Worm (Caenorhabditis elegans) whole organism, late embryonic: ENCODE results near the gene msp-55.

ENCODE experiments used
- F13H6.1 ChIP-seq: sonication (generic microtip); optimal IDR thresholded peaks from 2 replicates; lab custom pipeline; 2016; ENCODE audit warnings: missing genetic modification characterization, missing compliant biosample characterization
- K02D7.2 ChIP-seq: sonication (generic microtip); optimal IDR thresholded peaks from 2 replicates; lab custom pipeline; 2017; ENCODE audit warnings: mild to moderate bottlenecking, missing genetic modification characterization, missing compliant biosample characterization
- Y22D7AL.16 ChIP-seq: sonication (generic microtip); optimal IDR thresholded peaks from 2 replicates; lab custom pipeline; 2016; ENCODE audit warnings: missing genetic modification characterization, missing compliant biosample characterization
- ahr-1 ChIP-seq: sonication (generic microtip); optimal IDR thresholded peaks from 2 replicates; lab custom pipeline; 2016; ENCODE audit warnings: missing genetic modification characterization, missing compliant biosample characterization
- ama-1 ChIP-seq: fragments of 150-350 bp; optimal IDR thresholded peaks from 2 replicates; lab custom pipeline; 2014
- ceh-2 ChIP-seq: sonication (generic microtip); optimal IDR thresholded peaks from 2 replicates; lab custom pipeline; 2016; ENCODE audit warnings: missing genotype, missing genetic modification characterization, missing compliant biosample characterization
- ceh-24 ChIP-seq: sonication (generic microtip); optimal IDR thresholded peaks from 2 replicates; lab custom pipeline; 2016; ENCODE audit warnings: mild to moderate bottlenecking, missing genetic modification characterization, missing compliant biosample characterization
- ceh-30 ChIP-seq: fragments of 150-350 bp; optimal IDR thresholded peaks from 2 replicates; lab custom pipeline; 2014; ENCODE audit warnings: missing biosample characterization, missing genetic modification characterization
- ceh-31 ChIP-seq: sonication (generic microtip); optimal IDR thresholded peaks from 2 replicates; lab custom pipeline; 2016; ENCODE audit warnings: missing genetic modification characterization, missing compliant biosample characterization
- che-1 ChIP-seq: sonication (generic microtip); optimal IDR thresholded peaks from 2 replicates; lab custom pipeline; 2016; ENCODE audit warnings: mild to moderate bottlenecking, missing genetic modification characterization, missing compliant biosample characterization
- dmd-4 ChIP-seq: sonication (generic microtip); optimal IDR thresholded peaks from 2 replicates; lab custom pipeline; 2016; ENCODE audit warnings: borderline replicate concordance, missing genetic modification characterization, missing compliant biosample characterization
- dve-1 ChIP-seq: sonication (generic microtip); optimal IDR thresholded peaks from 2 replicates; lab custom pipeline; 2017; ENCODE audit warnings: antibody characterized with exemption, mild to moderate bottlenecking, missing genetic modification characterization, missing compliant biosample characterization
- elt-4 ChIP-seq: sonication (generic microtip); optimal IDR thresholded peaks from 2 replicates; lab custom pipeline; 2016; ENCODE audit warnings: missing genetic modification characterization, missing compliant biosample characterization
- fkh-6 ChIP-seq: sonication (generic microtip); optimal IDR thresholded peaks from 2 replicates; lab custom pipeline; 2016; ENCODE audit warnings: missing genetic modification characterization, missing compliant biosample characterization
- gmeb-2 ChIP-seq: sonication (generic microtip); optimal IDR thresholded peaks from 2 replicates; lab custom pipeline; 2016; ENCODE audit warnings: missing genetic modification characterization, inconsistent platforms, missing compliant biosample characterization
- hlh-30 ChIP-seq: sonication (generic microtip); optimal IDR thresholded peaks from 2 replicates; lab custom pipeline; 2017; ENCODE audit warnings: antibody characterized with exemption, missing genetic modification characterization, missing compliant biosample characterization; ENCODE audit not compliant: insufficient read depth
- hlh-8 ChIP-seq: sonication (generic microtip); optimal IDR thresholded peaks from 2 replicates; lab custom pipeline; 2016; ENCODE audit warnings: missing genotype, missing genetic modification characterization, missing compliant biosample characterization
- lim-6 ChIP-seq: sonication (generic microtip); optimal IDR thresholded peaks from 2 replicates; lab custom pipeline; 2016; ENCODE audit warnings: missing genetic modification characterization, missing compliant biosample characterization
- nfya-1 ChIP-seq: sonication (generic microtip); optimal IDR thresholded peaks from 2 replicates; lab custom pipeline; 2017; ENCODE audit warnings: missing genetic modification characterization, mild to moderate bottlenecking, missing compliant biosample characterization, antibody characterized with exemption, moderate library complexity
- nhr-232 ChIP-seq: sonication (generic microtip); optimal IDR thresholded peaks from 2 replicates; lab custom pipeline; 2016; ENCODE audit warnings: missing genetic modification characterization, missing compliant biosample characterization
- npax-4 ChIP-seq: sonication (generic microtip); optimal IDR thresholded peaks from 2 replicates; lab custom pipeline; 2016; ENCODE audit warnings: missing genetic modification characterization, missing compliant biosample characterization
- pat-9 ChIP-seq: fragments of 200-800 bp; sonication (Bioruptor generic); optimal IDR thresholded peaks from 2 replicates; lab custom pipeline; 2018; ENCODE audit warnings: mild to moderate bottlenecking, missing genetic modification characterization, moderate library complexity, missing compliant biosample characterization
- pax-1 ChIP-seq: fragments of 150-350 bp; optimal IDR thresholded peaks from 2 replicates; lab custom pipeline; 2014; ENCODE audit warnings: missing biosample characterization, missing genetic modification characterization
- pqm-1 ChIP-seq: sonication (generic microtip); optimal IDR thresholded peaks from 2 replicates; lab custom pipeline; 2016; ENCODE audit warnings: missing genetic modification characterization, missing compliant biosample characterization
- pros-1 ChIP-seq: fragments of 150-350 bp; optimal IDR thresholded peaks from 2 replicates; lab custom pipeline; 2014; ENCODE audit warnings: missing biosample characterization, missing genetic modification reagents, missing genetic modification characterization
- ref-2 ChIP-seq: sonication (generic microtip); optimal IDR thresholded peaks from 2 replicates; lab custom pipeline; 2016; ENCODE audit warnings: missing genetic modification characterization, missing compliant biosample characterization
- sdc-2 ChIP-seq: sonication (generic microtip); optimal IDR thresholded peaks from 2 replicates; lab custom pipeline; 2016; ENCODE audit warnings: missing genotype, missing genetic modification characterization, missing compliant biosample characterization
- syd-9 ChIP-seq: sonication (generic microtip); optimal IDR thresholded peaks from 2 replicates; lab custom pipeline; 2016; ENCODE audit warnings: mild to moderate bottlenecking, missing genetic modification characterization, moderate library complexity, missing compliant biosample characterization
- tbx-2 ChIP-seq: sonication (generic microtip); optimal IDR thresholded peaks from 2 replicates; lab custom pipeline; 2016; ENCODE audit warnings: missing genetic modification characterization, missing compliant biosample characterization
- tbx-7 ChIP-seq: sonication (generic microtip); optimal IDR thresholded peaks from 2 replicates; lab custom pipeline; 2016; ENCODE audit warnings: missing genotype, missing genetic modification characterization, missing compliant biosample characterization
- ttx-3 ChIP-seq: sonication (generic microtip); optimal IDR thresholded peaks from 2 replicates; lab custom pipeline; 2016; ENCODE audit warnings: missing genetic modification reagents, missing genetic modification characterization, missing compliant biosample characterization
- unc-42 ChIP-seq: sonication (generic microtip); optimal IDR thresholded peaks from 2 replicates; lab custom pipeline; 2016; ENCODE audit warnings: missing genotype, missing genetic modification characterization, missing compliant biosample characterization
- unc-55 ChIP-seq: sonication (generic microtip); optimal IDR thresholded peaks from 2 replicates; lab custom pipeline; 2017; ENCODE audit warnings: missing biosample characterization, missing genetic modification reagents, missing genetic modification characterization
- zip-5 ChIP-seq: sonication (generic microtip); optimal IDR thresholded peaks from 2 replicates; lab custom pipeline; 2016; ENCODE audit warnings: missing genetic modification characterization, missing compliant biosample characterization

msp-55 gene

DNA sequence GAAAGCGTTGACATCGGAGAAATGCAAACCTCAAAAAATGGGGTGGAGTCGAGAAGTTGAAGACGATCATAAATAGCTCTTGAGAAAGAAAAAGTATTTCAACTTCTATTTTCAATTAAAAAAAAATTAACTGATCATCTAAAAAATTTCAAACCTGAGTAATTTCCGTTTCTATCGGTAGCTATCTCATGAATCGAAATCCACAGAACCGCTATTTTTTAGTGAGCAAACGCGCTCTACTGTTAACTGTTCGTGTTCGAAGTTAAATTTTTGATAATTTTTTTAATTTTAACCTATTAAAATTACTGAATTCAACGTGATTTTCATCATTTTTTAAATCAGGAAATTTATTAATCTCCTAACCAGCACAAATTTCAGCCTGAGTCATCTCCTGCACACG is 28.0 kb upstream of the msp-55 start:
- TF ChIP-seq ceh-31 (tag; lab: Kevin White, UChicago) (no peak), lim-6 (no peak), hlh-30 (tag; lab: Kevin White, UChicago) (no peak), syd-9 (tag; lab: Kevin White, UChicago) (no peak), K02D7.2 (tag; lab: Kevin White, UChicago) (no peak), gmeb-2 (tag; lab: Kevin White, UChicago) (no peak), elt-4 (tag; lab: Kevin White, UChicago) (no peak), ceh-24 (no peak), ahr-1 (tag; lab: Kevin White, UChicago) (no peak)

DNA sequence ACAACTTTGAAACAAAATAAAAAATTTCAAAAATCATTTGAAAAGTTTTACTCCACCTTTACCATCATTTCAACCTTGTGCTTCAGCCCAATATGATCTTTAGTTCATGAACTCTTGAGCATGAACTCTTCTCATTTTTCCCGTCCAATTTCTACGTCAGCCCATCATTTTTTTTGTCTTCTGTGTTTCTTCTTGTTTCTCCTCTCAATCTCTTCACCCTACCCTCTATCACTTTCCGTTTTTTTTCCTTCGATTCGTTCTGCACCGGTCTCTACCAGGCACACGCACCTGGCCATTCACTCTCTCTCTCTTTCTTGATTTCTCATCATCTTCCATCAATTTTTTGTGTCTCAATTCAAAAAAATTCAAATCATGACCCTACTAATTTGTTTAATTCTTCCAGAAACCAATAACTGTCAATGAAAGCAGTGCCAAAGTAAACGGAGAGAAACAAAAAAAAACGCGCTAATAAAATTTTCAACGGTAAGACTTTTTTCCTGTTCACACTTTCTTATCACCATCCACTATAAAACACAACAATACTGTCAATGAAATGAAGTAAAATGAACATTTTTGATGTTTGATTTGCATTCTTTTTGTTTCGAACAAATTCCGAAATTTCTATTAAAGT is 27.2 kb upstream of the msp-55 start, which contains the start of gene pygo-1:
pygo-1 (plus strand) TSS at position 404 of the 631 bp plus-strand sequence.
- TF ChIP-seq zip-5 (tag; lab: Kevin White, UChicago) (no peak), ama-1 (lab: Kevin White, UChicago) (no peak), ttx-3 (tag; lab: Kevin White, UChicago) (no peak), F13H6.1 (tag; lab: Kevin White, UChicago) (no peak), elt-4 (tag; lab: Kevin White, UChicago) (no peak)

DNA sequence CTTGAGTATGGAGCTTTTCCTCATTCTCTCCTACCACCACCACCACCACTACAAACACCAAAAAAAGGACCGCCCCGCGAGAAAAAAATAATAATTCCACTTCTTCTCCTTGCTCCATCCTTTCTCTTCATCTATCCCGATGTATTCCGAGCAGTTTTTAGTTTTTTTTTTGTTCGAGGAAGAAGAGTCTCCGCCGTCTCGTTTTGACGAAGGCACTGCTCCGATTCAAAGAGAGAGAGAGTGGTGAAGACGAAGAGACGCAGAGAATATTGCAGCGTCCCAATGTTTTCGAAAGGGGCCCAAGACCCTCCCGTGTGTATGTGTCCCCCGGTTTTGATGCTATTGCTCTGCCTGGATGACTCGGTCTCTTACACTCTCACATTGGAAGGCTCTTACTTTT is 25.3 kb upstream of the msp-55 start:
- TF ChIP-seq unc-55 (GFP tag; lab: Kevin White, UChicago) (no peak), zip-5 (tag; lab: Kevin White, UChicago) (no peak), nhr-232 (no peak), tbx-2 (peak; percentile 13)

DNA sequence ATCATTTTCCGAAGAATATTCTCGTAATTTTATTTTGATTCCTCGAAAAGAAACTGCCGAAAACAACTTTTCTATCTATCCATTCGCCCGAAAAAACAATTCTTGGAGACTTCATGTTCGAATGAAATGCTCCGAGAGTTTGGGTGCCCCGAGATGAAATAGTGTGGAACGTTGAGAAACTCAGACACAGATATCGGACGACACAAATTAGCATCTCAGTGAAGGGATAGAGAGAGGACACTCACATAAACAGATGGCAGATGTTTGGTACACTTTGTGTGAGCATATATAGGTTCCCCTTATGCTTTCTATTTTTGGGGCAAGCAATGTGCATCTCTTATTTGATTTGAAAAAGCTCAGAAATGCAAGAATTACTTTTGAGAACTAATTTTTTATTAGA is 23.0 kb upstream of the msp-55 start:
- TF ChIP-seq hlh-8 (tag; lab: Kevin White, UChicago), result peak; percentile 53
- TF ChIP-seq unc-42 (tag; lab: Kevin White, UChicago), result peak; percentile 9
- TF ChIP-seq ref-2 (tag; lab: Kevin White, UChicago), result no peak
- peak; percentile 36 for TF ChIP-seq nfya-1 (tag; lab: Kevin White, UChicago)
- TF ChIP-seq, all 69 proteins: peak for 3

DNA sequence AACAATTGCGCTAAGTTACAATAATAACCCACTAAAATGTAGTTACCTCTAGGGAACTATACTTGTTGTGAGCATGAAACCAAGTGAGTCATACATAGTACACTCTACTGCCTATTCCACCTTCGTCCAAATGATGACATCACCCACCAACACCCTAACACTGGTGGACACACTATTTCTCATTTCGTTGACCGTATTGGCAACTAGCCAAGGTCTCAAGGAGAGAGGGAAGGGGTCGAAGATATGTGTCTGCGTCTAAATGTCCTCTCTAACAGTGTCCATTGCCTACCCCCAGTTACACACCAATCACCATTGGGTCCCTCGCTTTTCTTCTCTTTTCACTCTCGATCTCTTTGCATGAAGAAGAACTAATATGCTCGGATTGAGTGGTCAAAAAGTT is 22.1 kb upstream of the msp-55 start:
- TF ChIP-seq gmeb-2 (tag; lab: Kevin White, UChicago) (no peak), nfya-1 (tag; lab: Kevin White, UChicago) (peak; percentile 74), che-1 (no peak), Y22D7AL.16 (tag; lab: Kevin White, UChicago) (peak; percentile 16), pat-9 (tag; lab: Kevin White, UChicago) (no peak), ceh-2 (tag; lab: Kevin White, UChicago) (no peak), fkh-6 (tag; lab: Kevin White, UChicago) (no peak), sdc-2 (tag; lab: Kevin White, UChicago) (no peak), pqm-1 (tag; lab: Kevin White, UChicago) (no peak), tbx-7 (tag; lab: Kevin White, UChicago) (no peak), ref-2 (tag; lab: Kevin White, UChicago) (peak; percentile 61), tbx-2 (peak; percentile 26), pros-1 (tag; lab: Kevin White, UChicago) (no peak), unc-55 (GFP tag; lab: Kevin White, UChicago) (peak; percentile 18), ceh-30 (tag; lab: Kevin White, UChicago) (no peak), dmd-4 (no peak), dve-1 (tag; lab: Kevin White, UChicago) (no peak), pax-1 (tag; lab: Kevin White, UChicago) (no peak), ceh-31 (tag; lab: Kevin White, UChicago) (peak; percentile 18), npax-4 (no peak)
- TF ChIP-seq, all 69 proteins: peak for 6
